Worm (Caenorhabditis elegans): ENCODE results near the gene F41C3.8.

- TF ChIP-seq die-1 (tag; optimal IDR thresholded peaks at IDR 0.05) (no peak), F10E7.11 (tag; optimal IDR thresholded peaks at IDR 0.05) (no peak), dpl-1 (GFP tag; optimal IDR thresholded peaks at IDR 0.05) (no peak), athp-1 (tag; optimal IDR thresholded peaks at IDR 0.05) (no peak), xnd-1 (tag; optimal IDR thresholded peaks at IDR 0.05) (no peak), madf-10 (tag; optimal IDR thresholded peaks at IDR 0.05) (no peak), ztf-3 (GFP tag; optimal IDR thresholded peaks at IDR 0.05) (no peak), ets-4 (GFP tag; optimal IDR thresholded peaks at IDR 0.05) (no peak), him-1 (tag; optimal IDR thresholded peaks at IDR 0.05) (no peak), K11D2.4 (GFP tag; IDR thresholded peaks at IDR 0.05) (no peak), tlf-1 (GFP tag; optimal IDR thresholded peaks at IDR 0.05) (no peak)
Measured at ce11 chrII:4749581-4749980, 33.7 kb downstream of the F41C3.8 start, which contains the start of gene F41C3.2.
